Fruit fly (Drosophila melanogaster) whole organism, embryonic: ENCODE data around the gene alpha-Man-Ia.
A peak's percentile ranks its signal among the peaks of the same experiment; 100 is the strongest.

Source experiments
- B-H1 ChIP-seq: fragments of 200-800 bp; sonication (Bioruptor generic); IDR thresholded peaks from 3 replicates; pipeline ENCODE4 v1.3.6; 2022; ENCODE audit warnings: missing biosample characterization, missing genetic modification characterization
- CG10543 ChIP-seq: fragments of 200-800 bp; sonication (Bioruptor generic); optimal IDR thresholded peaks from 3 replicates; lab custom pipeline; 2017; ENCODE audit warnings: missing biosample characterization, mild to moderate bottlenecking, missing genetic modification characterization, moderate library complexity
- CG10565 ChIP-seq: fragments of 200-800 bp; sonication (Bioruptor generic); optimal IDR thresholded peaks from 3 replicates; lab custom pipeline; 2016; ENCODE audit warnings: missing biosample characterization, mild to moderate bottlenecking, missing genetic modification characterization
- CG10959 ChIP-seq: fragments of 200-800 bp; sonication (Bioruptor generic); IDR thresholded peaks from 2 replicates; pipeline ENCODE4 v1.3.6; 2022; ENCODE audit warnings: missing biosample characterization, missing genetic modification characterization
- CG11398 ChIP-seq: fragments of 200-800 bp; sonication (Bioruptor generic); optimal IDR thresholded peaks from 2 replicates; lab custom pipeline; 2016; ENCODE audit warnings: missing biosample characterization, missing genetic modification characterization
- CG11695 ChIP-seq: fragments of 200-800 bp; sonication (Bioruptor generic); IDR thresholded peaks from 3 replicates; pipeline ENCODE4 v1.3.6; 2022; ENCODE audit warnings: missing biosample characterization, missing genetic modification characterization
- CG12104 ChIP-seq: fragments of 200-800 bp; sonication (Bioruptor generic); optimal IDR thresholded peaks from 3 replicates; lab custom pipeline; 2016; ENCODE audit warnings: missing biosample characterization, missing genetic modification characterization
- CG12744 ChIP-seq: fragments of 200-800 bp; sonication (Bioruptor generic); optimal IDR thresholded peaks from 2 replicates; lab custom pipeline; 2016; ENCODE audit warnings: missing biosample characterization, missing genetic modification characterization
- CG13624 ChIP-seq: fragments of 200-800 bp; sonication (Bioruptor generic); optimal IDR thresholded peaks from 2 replicates; lab custom pipeline; 2016; ENCODE audit warnings: missing biosample characterization, missing genetic modification characterization
- CG13894 ChIP-seq: fragments of 200-800 bp; sonication (Bioruptor generic); optimal IDR thresholded peaks from 3 replicates; lab custom pipeline; 2018; ENCODE audit warnings: missing biosample characterization, mild to moderate bottlenecking, missing genetic modification characterization, moderate library complexity
- CG1647 ChIP-seq: fragments of 200-800 bp; sonication (Bioruptor generic); optimal IDR thresholded peaks from 3 replicates; lab custom pipeline; 2016; ENCODE audit warnings: missing biosample characterization, missing genetic modification characterization
- CG16779 ChIP-seq: fragments of 200-800 bp; sonication (Bioruptor generic); IDR thresholded peaks from 2 replicates; pipeline ENCODE4 v1.3.6; 2022; ENCODE audit warnings: missing biosample characterization, missing genetic modification characterization
- CG17385 ChIP-seq: fragments of 200-800 bp; sonication (Bioruptor generic); optimal IDR thresholded peaks from 3 replicates; lab custom pipeline; 2018; ENCODE audit warnings: missing biosample characterization, mild to moderate bottlenecking, missing genetic modification characterization
- CG1792 ChIP-seq: fragments of 200-800 bp; sonication (Bioruptor generic); optimal IDR thresholded peaks from 2 replicates; lab custom pipeline; 2016; ENCODE audit warnings: missing biosample characterization, missing genetic modification characterization
- CG1832 ChIP-seq: fragments of 200-800 bp; sonication (Bioruptor generic); optimal IDR thresholded peaks from 2 replicates; lab custom pipeline; 2017; ENCODE audit warnings: missing biosample characterization, mild to moderate bottlenecking, missing genetic modification characterization, inconsistent platforms
- CG18599 ChIP-seq: fragments of 200-800 bp; sonication (Bioruptor generic); optimal IDR thresholded peaks from 3 replicates; lab custom pipeline; 2017; ENCODE audit warnings: missing biosample characterization, missing genetic modification characterization, mild to moderate bottlenecking, moderate library complexity, missing genetic modification reagents
- CG2116 ChIP-seq: fragments of 200-800 bp; sonication (Bioruptor generic); optimal IDR thresholded peaks from 3 replicates; lab custom pipeline; 2018; ENCODE audit warnings: missing biosample characterization, mild to moderate bottlenecking, missing genetic modification characterization
- CG2120 ChIP-seq: fragments of 200-800 bp; sonication (Bioruptor generic); optimal IDR thresholded peaks from 3 replicates; lab custom pipeline; 2016; ENCODE audit warnings: missing biosample characterization, missing genetic modification characterization
- CG2678 ChIP-seq: fragments of 200-800 bp; sonication (Bioruptor generic); optimal IDR thresholded peaks from 3 replicates; lab custom pipeline; 2019; ENCODE audit warnings: missing biosample characterization, mild to moderate bottlenecking, missing genetic modification characterization, moderate library complexity
- CG30020 ChIP-seq: fragments of 200-800 bp; optimal IDR thresholded peaks from 2 replicates; lab custom pipeline; 2019; ENCODE audit warnings: missing biosample characterization, mild to moderate bottlenecking, missing genetic modification characterization, moderate library complexity
- CG34422 ChIP-seq: fragments of 200-800 bp; sonication (Bioruptor generic); IDR thresholded peaks from 3 replicates; pipeline ENCODE4 v1.3.6; 2022; ENCODE audit warnings: missing biosample characterization, missing genetic modification characterization
- CG4360 ChIP-seq: fragments of 200-800 bp; sonication (Bioruptor generic); IDR thresholded peaks from 2 replicates; pipeline ENCODE4 v1.3.6; 2022; ENCODE audit warnings: missing biosample characterization, missing genetic modification characterization
- CG7839 ChIP-seq: fragments of 200-800 bp; sonication (Bioruptor generic); optimal IDR thresholded peaks from 3 replicates; lab custom pipeline; 2018; ENCODE audit warnings: missing biosample characterization, mild to moderate bottlenecking, missing genetic modification characterization, moderate library complexity
- CG8924 ChIP-seq: fragments of 200-800 bp; optimal IDR thresholded peaks from 3 replicates; lab custom pipeline; 2019; ENCODE audit warnings: missing biosample characterization, mild to moderate bottlenecking, missing genetic modification characterization, moderate library complexity
- CG9437 ChIP-seq: fragments of 200-800 bp; sonication (Bioruptor generic); optimal IDR thresholded peaks from 2 replicates; lab custom pipeline; 2018; ENCODE audit warnings: missing biosample characterization, mild to moderate bottlenecking, missing genetic modification characterization
- D19A ChIP-seq: fragments of 200-800 bp; optimal IDR thresholded peaks from 3 replicates; lab custom pipeline; 2019; ENCODE audit warnings: missing biosample characterization, mild to moderate bottlenecking, missing genetic modification characterization, moderate library complexity
- Dp ChIP-seq: fragments of 200-800 bp; sonication (Bioruptor generic); optimal IDR thresholded peaks from 2 replicates; lab custom pipeline; 2018; ENCODE audit warnings: missing biosample characterization, mild to moderate bottlenecking, missing genetic modification characterization, moderate library complexity
- Drgx ChIP-seq: fragments of 200-800 bp; sonication (Bioruptor generic); IDR thresholded peaks from 2 replicates; pipeline ENCODE4 v1.3.6; 2022; ENCODE audit warnings: missing biosample characterization, missing genetic modification characterization
- E2f1 ChIP-seq: fragments of 200-800 bp; sonication (Bioruptor generic); IDR thresholded peaks from 2 replicates; pipeline ENCODE4 v1.3.6; 2022; ENCODE audit warnings: missing biosample characterization, missing genetic modification characterization
- Hr51 ChIP-seq, 2 experiments: fragments of 200-800 bp; sonication (Bioruptor generic); optimal IDR thresholded peaks; 2 replicates in 1 of 2; 3 replicates in 1 of 2; lab custom pipeline; 2016 to 2018; ENCODE audit warnings: missing biosample characterization in 2 of 2, missing genetic modification characterization in 2 of 2, mild to moderate bottlenecking in 1 of 2, moderate library complexity in 1 of 2
- Med ChIP-seq: fragments of 200-800 bp; sonication (Bioruptor generic); peaks from one replicate; lab custom pipeline; 2016; ENCODE audit warnings: missing biosample characterization, missing genetic modification characterization, mild to moderate bottlenecking, inconsistent platforms, moderate library complexity
- Mrtf ChIP-seq: fragments of 200-800 bp; sonication (Bioruptor generic); IDR thresholded peaks from 3 replicates; pipeline ENCODE4 v1.3.6; 2022; ENCODE audit warnings: missing biosample characterization, missing genetic modification characterization
- Sox102F ChIP-seq: fragments of 200-800 bp; sonication (Bioruptor generic); optimal IDR thresholded peaks from 2 replicates; lab custom pipeline; 2018; ENCODE audit warnings: missing biosample characterization, mild to moderate bottlenecking, missing genetic modification characterization, moderate library complexity
- ara ChIP-seq: fragments of 200-800 bp; sonication (Bioruptor generic); IDR thresholded peaks from 2 replicates; pipeline ENCODE4 v1.3.6; 2022; ENCODE audit warnings: missing biosample characterization, missing genetic modification characterization
- ash1 ChIP-seq: fragments of 200-800 bp; sonication (Bioruptor generic); optimal IDR thresholded peaks from 2 replicates; lab custom pipeline; 2018; ENCODE audit warnings: missing biosample characterization, mild to moderate bottlenecking, missing genetic modification characterization
- az2 ChIP-seq: fragments of 200-800 bp; sonication (Bioruptor generic); optimal IDR thresholded peaks from 3 replicates; lab custom pipeline; 2016; ENCODE audit warnings: missing biosample characterization, missing genetic modification characterization
- crp ChIP-seq, 2 experiments: fragments of 200-800 bp; sonication (Bioruptor generic); optimal IDR thresholded peaks; 2 replicates in 1 of 2; 3 replicates in 1 of 2; lab custom pipeline; 2017; ENCODE audit warnings: missing biosample characterization in 2 of 2, missing genetic modification characterization in 2 of 2, mild to moderate bottlenecking in 1 of 2, moderate library complexity in 1 of 2
- dmrt99B ChIP-seq: fragments of 200-800 bp; sonication (Bioruptor generic); optimal IDR thresholded peaks from 2 replicates; lab custom pipeline; 2018; ENCODE audit warnings: missing biosample characterization, mild to moderate bottlenecking, missing genetic modification characterization, moderate library complexity
- ftz-f1 ChIP-seq: fragments of 200-800 bp; sonication (Bioruptor generic); optimal IDR thresholded peaks from 2 replicates; lab custom pipeline; 2016; ENCODE audit warnings: missing biosample characterization, missing genetic modification characterization
- gem ChIP-seq: fragments of 200-800 bp; sonication (Bioruptor generic); optimal IDR thresholded peaks from 2 replicates; lab custom pipeline; 2019; ENCODE audit warnings: missing biosample characterization, mild to moderate bottlenecking, missing genetic modification characterization, moderate library complexity
- lab ChIP-seq: fragments of 200-800 bp; sonication (Bioruptor generic); optimal IDR thresholded peaks from 3 replicates; lab custom pipeline; 2017; ENCODE audit warnings: missing biosample characterization, missing genetic modification characterization, mild to moderate bottlenecking, moderate library complexity, missing genetic modification reagents
- luna ChIP-seq: fragments of 200-800 bp; sonication (Bioruptor generic); optimal IDR thresholded peaks from 2 replicates; lab custom pipeline; 2016; ENCODE audit warnings: missing biosample characterization, missing genetic modification characterization
- pan ChIP-seq, 4 experiments: fragments of >200 bp in 3 of 4; fragments of 200-800 bp in 1 of 4; sonication (Bioruptor generic) in 1 of 4; optimal IDR thresholded peaks in 3 of 4; IDR thresholded peaks in 1 of 4; 2 replicates each; pipeline versions ENCODE4 v1.3.6 to Lab custom; 2017 to 2022; ENCODE audit warnings: missing biosample characterization in 2 of 4, missing genetic modification characterization in 2 of 4, mixed read lengths in 1 of 4
- pros ChIP-seq: fragments of 200-800 bp; sonication (Bioruptor generic); optimal IDR thresholded peaks from 3 replicates; lab custom pipeline; 2019; ENCODE audit warnings: missing biosample characterization, mild to moderate bottlenecking, missing genetic modification characterization, moderate library complexity
- psq ChIP-seq: fragments of 200-800 bp; sonication (Bioruptor generic); optimal IDR thresholded peaks from 2 replicates; lab custom pipeline; 2017; ENCODE audit warnings: missing biosample characterization, missing genetic modification characterization
- sens-2 ChIP-seq: fragments of 200-800 bp; sonication (Bioruptor generic); IDR thresholded peaks from 2 replicates; pipeline ENCODE4 v1.3.6; 2022; ENCODE audit warnings: missing biosample characterization, missing genetic modification characterization
- sim ChIP-seq: fragments of 200-800 bp; sonication (Bioruptor generic); IDR thresholded peaks from 2 replicates; pipeline ENCODE4 v1.3.6; 2022; ENCODE audit warnings: missing biosample characterization, missing genetic modification characterization
- sr ChIP-seq: fragments of 200-800 bp; sonication (Bioruptor generic); IDR thresholded peaks from 3 replicates; pipeline ENCODE4 v1.3.6; 2022; ENCODE audit warnings: missing biosample characterization, missing genetic modification characterization
- stc ChIP-seq: fragments of 200-800 bp; sonication (Bioruptor generic); IDR thresholded peaks from 2 replicates; pipeline ENCODE4 v1.3.6; 2022; ENCODE audit warnings: missing biosample characterization, missing genetic modification characterization
- tx ChIP-seq: fragments of 200-800 bp; sonication (Bioruptor generic); optimal IDR thresholded peaks from 2 replicates; lab custom pipeline; 2016; ENCODE audit warnings: missing biosample characterization, missing genetic modification characterization
- usp ChIP-seq: fragments of >200 bp; optimal IDR thresholded peaks from 2 replicates; lab custom pipeline; 2017; ENCODE audit warnings: missing biosample characterization, missing genetic modification characterization
- yki ChIP-seq: fragments of >200 bp; optimal IDR thresholded peaks from 3 replicates; lab custom pipeline; 2018

The alpha-Man-Ia gene

DNA sequence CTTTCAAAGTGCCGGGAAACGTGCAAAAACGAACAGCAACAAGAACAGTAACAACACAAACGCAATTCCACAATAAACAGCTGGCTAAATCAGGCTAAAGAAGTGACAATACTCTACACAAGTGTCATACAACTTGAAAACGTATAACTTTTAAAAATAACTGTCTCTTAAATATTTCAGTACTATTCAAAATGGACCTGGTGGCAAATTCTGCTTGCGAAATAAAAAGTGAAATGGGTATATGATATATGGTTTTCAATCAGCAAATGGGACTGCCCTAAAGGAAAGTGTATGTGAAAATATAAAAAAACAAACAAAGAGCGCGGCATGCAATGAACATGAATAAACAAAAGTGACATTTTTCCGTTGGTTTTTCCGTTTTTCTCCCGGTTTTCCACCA, 83.8 kb downstream of the alpha-Man-Ia start:
- no peak for TF ChIP-seq CG12104 (GFP tag; lab: Kevin White, UChicago)
- no peak for TF ChIP-seq ftz-f1 (GFP tag; lab: Kevin White, UChicago)
- TF ChIP-seq Hr51 (GFP tag; optimal IDR thresholded peaks at IDR 0.05; lab: Kevin White, UChicago) = peak in 1 of 2 experiments; percentile 18
- no peak for TF ChIP-seq tx (GFP tag; lab: Kevin White, UChicago)
- TF ChIP-seq CG13894 (tag; lab: Kevin White, UChicago) = no peak
- TF ChIP-seq D19A (tag; lab: Kevin White, UChicago) = peak; percentile 52
- TF ChIP-seq CG9437 (GFP tag; lab: Kevin White, UChicago) = no peak
- no peak for TF ChIP-seq CG16779 (GFP tag; lab: Robert Waterston, UW)
- no peak for TF ChIP-seq CG10959 (GFP tag; lab: Robert Waterston, UW)
- no peak for TF ChIP-seq pros (GFP tag; lab: Kevin White, UChicago)
- TF ChIP-seq CG18599 (GFP tag; lab: Kevin White, UChicago) = no peak
- TF ChIP-seq az2 = no peak
- no peak for TF ChIP-seq CG13624 (GFP tag; lab: Kevin White, UChicago)
- TF ChIP-seq gem (tag; lab: Kevin White, UChicago) = peak; percentile 36
- TF ChIP-seq psq = no peak
- no peak for TF ChIP-seq sr (GFP tag; lab: Robert Waterston, UW)
- peak; percentile 14 for TF ChIP-seq lab
- no peak for TF ChIP-seq CG4360
- TF ChIP-seq CG10565 (GFP tag; lab: Kevin White, UChicago) = no peak
- TF ChIP-seq B-H1 (GFP tag; lab: Robert Waterston, UW) = no peak
- TF ChIP-seq Mrtf (GFP tag; lab: Robert Waterston, UW) = no peak
- TF ChIP-seq CG2116 (GFP tag; lab: Kevin White, UChicago) = no peak
- peak; percentile 18 for TF ChIP-seq Sox102F
- no peak for TF ChIP-seq usp (GFP tag; lab: Kevin White, UChicago)
- TF ChIP-seq CG7839 (tag; lab: Kevin White, UChicago) = peak; percentile 4
- no peak for TF ChIP-seq CG10543 (GFP tag; lab: Kevin White, UChicago)
- no peak for TF ChIP-seq CG1792 (GFP tag; lab: Kevin White, UChicago)
- no peak for TF ChIP-seq CG11398 (GFP tag; lab: Kevin White, UChicago)
- TF ChIP-seq CG2120 (GFP tag; lab: Kevin White, UChicago) = peak; percentile 23
- no peak for TF ChIP-seq CG30020 (tag; lab: Kevin White, UChicago)
- TF ChIP-seq Med (GFP tag; lab: Kevin White, UChicago) = peak; percentile 36
- TF ChIP-seq CG2678 (tag; lab: Kevin White, UChicago) = peak; percentile 6
- no peak for TF ChIP-seq crp (GFP tag; optimal IDR thresholded peaks at IDR 0.05; lab: Kevin White, UChicago)
- TF ChIP-seq CG8924 (tag; lab: Kevin White, UChicago) = no peak
- TF ChIP-seq CG1647 (GFP tag; lab: Kevin White, UChicago) = no peak
- no peak for TF ChIP-seq CG12744
- TF ChIP-seq luna (GFP tag; lab: Kevin White, UChicago) = no peak
- TF ChIP-seq yki (lab: Kevin White, UChicago) = no peak
- TF ChIP-seq stc (GFP tag; lab: Robert Waterston, UW) = no peak
- no peak for TF ChIP-seq CG17385 (GFP tag; lab: Kevin White, UChicago)
- TF ChIP-seq CG34422 = no peak
- no peak for TF ChIP-seq CG1832 (GFP tag; lab: Kevin White, UChicago)
- no peak for TF ChIP-seq sens-2 (GFP tag; lab: Robert Waterston, UW)
- TF ChIP-seq ash1 = no peak
- TF ChIP-seq Dp = no peak
- TF ChIP-seq sim (GFP tag; lab: Robert Waterston, UW) = no peak
- peak; percentile 45 for TF ChIP-seq dmrt99B (tag; lab: Kevin White, UChicago)
- no peak for TF ChIP-seq ara (GFP tag; lab: Robert Waterston, UW)
- TF ChIP-seq CG11695 = no peak
- TF ChIP-seq E2f1 (GFP tag; lab: Robert Waterston, UW) = no peak
- TF ChIP-seq Drgx = no peak
- no peak for TF ChIP-seq pan (optimal IDR thresholded peaks at IDR 0.05; lab: Kevin White, UChicago)
- peak in 1 of 2 experiments; percentile 22 for TF ChIP-seq pan (GFP tag; optimal IDR thresholded peaks at IDR 0.05 in 1 of 2, IDR thresholded peaks at IDR 0.05 in 1 of 2)
